In the genomic region with DNA sequence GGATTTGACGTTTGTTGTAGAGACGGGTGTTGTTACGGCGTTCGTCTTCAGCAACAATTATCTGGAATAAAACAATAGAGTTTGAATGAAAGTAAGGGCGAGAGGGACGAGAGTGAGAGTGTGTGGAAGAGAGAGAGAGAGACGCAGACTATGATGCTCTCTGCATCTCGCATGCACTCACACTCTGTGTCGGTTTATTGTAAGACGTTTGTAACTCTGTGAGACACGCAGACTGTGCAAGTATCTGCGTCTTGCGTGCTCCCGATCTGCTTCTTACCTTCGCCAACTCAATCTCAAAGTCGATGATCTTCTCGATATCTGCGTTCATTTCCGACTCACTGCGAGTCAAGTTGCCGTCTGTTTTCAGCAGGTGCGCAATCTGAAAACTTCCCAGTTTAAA, we compare ENCODE assay signal across 2 worm cellular contexts.
TF ChIP-seq lines count a peak whose summit lies in the region.

No protein-coding gene starts in this region.

TF ChIP-seq in whole organism, L4 larva, 104 proteins besides CTCF, POLR2A, EP300 and RAD21:
- TF ChIP-seq T20F7.1 (GFP tag; optimal IDR thresholded peaks at IDR 0.05; lab: Kevin White, UChicago) (no peak), duxl-1 (tag; optimal IDR thresholded peaks at IDR 0.05; lab: Kevin White, UChicago; ENCODE audit: poor library complexity) (peak; percentile 80)

TF ChIP-seq in whole organism, young adult, 124 proteins besides CTCF, POLR2A, EP300 and RAD21:
- TF ChIP-seq hmg-1.2 (GFP tag; IDR thresholded peaks at IDR 0.05; lab: Robert Waterston, UW) (peak; percentile 34; the same call in 1 of the 2 replicates), ama-1 (optimal IDR thresholded peaks at IDR 0.05; lab: Kevin White, UChicago) (no peak), ama-1 (GFP tag; optimal IDR thresholded peaks at IDR 0.05; lab: Kevin White, UChicago) (no peak)
